Worm (Caenorhabditis elegans): ENCODE results near the gene W06G6.17.

The W06G6.17 gene

DNA sequence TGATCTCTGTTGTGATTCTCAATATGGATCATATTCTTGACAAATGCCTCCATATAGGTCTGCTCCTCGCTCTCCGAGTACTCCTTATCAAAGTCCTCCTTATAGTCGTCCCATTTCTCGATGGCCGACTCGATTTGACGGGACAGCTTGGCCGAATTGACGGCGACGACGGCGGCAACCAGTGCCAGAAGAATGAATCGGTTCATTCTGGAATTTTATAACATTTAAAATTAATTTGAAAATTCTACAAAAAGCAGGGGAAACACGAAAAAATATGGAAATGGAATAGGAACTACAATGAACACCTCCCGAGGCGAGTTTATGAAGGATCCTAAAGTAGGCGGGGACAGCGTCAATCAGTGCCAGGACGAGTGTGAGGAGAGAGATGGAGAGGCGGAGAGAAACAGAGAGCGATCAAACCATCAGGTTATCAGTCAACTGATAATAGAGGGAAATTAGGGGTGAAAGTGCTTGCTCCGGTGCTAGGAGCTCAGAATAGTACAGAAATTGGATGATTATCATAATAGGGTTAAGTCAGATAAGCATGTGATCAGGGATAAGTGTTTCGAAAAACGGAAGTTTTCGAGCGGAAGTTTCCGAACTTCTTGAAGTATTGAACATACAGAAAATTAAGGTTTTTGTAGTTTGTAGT is 49.8 kb downstream of the W06G6.17 start, which contains the start of gene cpl-1:
TSS of gene cpl-1 (minus strand) at position 207 of the 652 bp plus-strand sequence.
- no peak for TF ChIP-seq blmp-1 (tag; optimal IDR thresholded peaks at IDR 0.05)
- TF ChIP-seq ceh-83 (GFP tag; optimal IDR thresholded peaks at IDR 0.05) = no peak
- TF ChIP-seq M03D4.4 (tag; optimal IDR thresholded peaks at IDR 0.05) = no peak
- TF ChIP-seq nhr-2 (tag; optimal IDR thresholded peaks at IDR 0.05) = no peak
- no peak for TF ChIP-seq zip-8 (tag; optimal IDR thresholded peaks at IDR 0.05)
- peak; percentile 42 for TF ChIP-seq unc-120 (tag; optimal IDR thresholded peaks at IDR 0.05; ENCODE audit: poor library complexity, severe bottlenecking)

Data from whole organism, mixed stage, embryonic.